Fruit fly (Drosophila melanogaster) S2 (cell line): Measurements from ENCODE around the gene Arl1.

Source experiments
- CG8478 ChIP-seq: fragments of >200 bp; optimal IDR thresholded peaks from 2 replicates; lab custom pipeline; 2018
- CTCF ChIP-seq, 2 experiments: fragments of >200 bp; optimal IDR thresholded peaks; 2 replicates each; lab custom pipeline; 2018

DNA sequence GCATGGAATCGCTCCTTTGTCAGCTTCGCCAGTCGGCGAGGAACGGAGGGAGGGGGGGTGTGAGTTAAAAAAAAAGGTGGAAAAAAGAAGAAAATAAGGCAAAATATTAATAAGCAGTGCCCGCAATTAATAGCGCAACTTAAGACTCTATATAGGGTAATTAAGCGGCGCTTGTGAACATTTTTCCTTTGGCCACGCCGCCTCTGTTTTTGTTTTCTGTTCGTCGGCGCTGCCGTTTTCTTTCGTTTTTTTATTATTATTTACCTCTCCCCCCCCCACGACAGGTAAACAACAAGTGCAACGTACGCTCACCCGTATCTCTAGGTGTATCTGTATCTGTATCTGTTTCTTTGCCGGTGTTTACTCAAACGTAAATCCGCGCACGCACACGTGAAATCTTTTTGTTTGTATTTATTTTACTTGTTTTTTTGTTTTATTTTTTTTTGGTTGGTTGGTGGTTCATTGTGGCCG is 44.3 kb downstream of the Arl1 start:
- TF ChIP-seq CG8478 (lab: Kevin White, UChicago) = no peak
- TF ChIP-seq CTCF (optimal IDR thresholded peaks at IDR 0.05; lab: Kevin White, UChicago) = no peak
